Fruit fly (Drosophila melanogaster): ENCODE results near the gene pico.

Gene pico

DNA sequence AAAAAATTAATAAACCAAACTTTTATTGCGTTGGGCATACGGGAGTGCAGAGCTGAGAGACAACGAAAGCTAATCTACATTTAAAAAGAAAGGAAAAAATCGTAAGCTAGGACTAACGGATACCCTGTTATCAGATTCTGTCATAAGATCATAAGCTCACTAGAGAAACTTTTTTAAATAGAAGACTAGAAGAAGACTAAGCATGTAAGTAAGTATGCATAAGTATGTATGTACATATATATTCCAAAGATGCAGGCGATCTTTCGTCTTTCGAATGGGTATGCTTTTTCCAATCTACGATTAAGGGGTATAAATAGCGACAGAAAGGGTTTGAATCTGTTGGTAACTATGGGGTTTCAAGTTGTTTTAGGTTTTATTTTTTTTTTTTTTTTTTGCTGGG, 67.0 kb downstream of the pico start:
- no peak for TF ChIP-seq CG17801 (GFP tag; optimal IDR thresholded peaks at IDR 0.05; ENCODE audit: partially characterized antibody)

DNA sequence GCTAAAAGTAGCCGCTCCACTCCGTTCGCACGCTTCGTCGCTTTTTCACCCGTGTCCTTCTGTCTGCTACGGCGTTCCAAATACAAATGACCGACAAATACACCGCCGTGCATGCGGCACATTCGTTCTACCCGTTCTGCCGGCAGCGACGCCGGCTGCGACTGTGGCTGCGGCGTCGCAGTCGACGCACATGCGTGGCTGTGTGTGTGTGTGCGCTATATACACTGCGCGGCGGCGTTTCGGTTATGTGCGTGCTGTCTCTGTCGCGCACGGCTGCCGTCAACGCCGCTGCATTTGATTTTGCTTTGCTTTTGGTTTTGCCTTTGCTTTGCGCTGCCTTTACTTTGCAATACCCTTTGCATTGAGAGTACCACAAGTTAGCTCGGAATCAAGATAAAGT, 68.4 kb downstream of the pico start, which contains the start of gene zld:
Gene zld (minus strand): TSS at position 92 of the 400 bp plus-strand sequence.
- TF ChIP-seq CG17801 (GFP tag; optimal IDR thresholded peaks at IDR 0.05; ENCODE audit: partially characterized antibody), result no peak

DNA sequence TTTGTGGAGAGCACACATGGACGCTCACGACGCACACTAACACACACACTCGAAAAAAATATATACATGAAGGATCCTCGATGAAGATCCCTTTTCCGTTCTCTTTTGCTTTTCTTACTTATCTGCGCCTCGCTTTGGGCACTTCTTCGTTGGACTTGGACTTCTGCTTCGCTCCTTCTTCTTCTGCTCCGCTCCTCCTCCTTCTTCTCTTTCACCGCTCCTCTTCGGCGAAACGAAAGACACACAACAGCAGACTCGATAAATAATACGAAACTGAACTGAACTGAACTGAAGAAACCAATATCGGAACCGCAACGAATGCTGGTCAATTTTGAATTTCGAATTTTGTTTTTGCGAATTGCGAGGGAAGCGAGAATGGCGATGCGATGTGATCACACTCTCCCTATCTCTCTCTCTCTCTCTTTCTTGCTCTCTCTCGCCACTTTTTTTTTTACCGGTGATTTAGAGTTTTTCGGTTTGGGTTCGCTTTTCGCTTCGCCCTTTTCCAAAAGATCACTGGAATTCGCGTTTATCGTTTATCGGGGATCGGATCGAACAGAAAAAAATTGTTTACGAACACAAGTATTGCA, 69.0 kb downstream of the pico start:
- no peak for TF ChIP-seq CG17801 (GFP tag; optimal IDR thresholded peaks at IDR 0.05; ENCODE audit: partially characterized antibody)

DNA sequence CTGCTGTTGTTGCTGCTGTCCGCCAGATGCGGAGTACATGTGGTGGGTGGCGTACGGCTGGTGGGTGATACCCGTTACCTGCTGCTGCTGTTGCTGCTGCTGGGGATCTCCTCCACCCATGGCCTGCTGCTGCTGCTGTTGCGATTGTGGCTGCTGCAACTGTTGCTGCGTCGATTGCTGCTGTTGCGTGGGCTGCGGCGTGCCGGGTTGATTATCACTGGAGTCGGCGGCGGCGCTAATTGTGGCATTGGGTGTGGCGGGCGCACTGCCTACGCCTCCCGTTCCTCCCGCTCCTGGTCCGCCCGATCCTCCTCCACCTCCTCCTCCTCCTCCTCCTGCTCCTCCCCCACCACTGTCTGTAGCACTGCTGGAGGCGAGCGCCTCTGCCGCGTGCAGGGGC, 70.0 kb downstream of the pico start:
- TF ChIP-seq CG17801 (GFP tag; optimal IDR thresholded peaks at IDR 0.05; ENCODE audit: partially characterized antibody), result no peak
